Fruit fly (Drosophila melanogaster): ENCODE results near the gene Tnpo.

- no peak for TF ChIP-seq CG15710 (tag; optimal IDR thresholded peaks at IDR 0.05)
- no peak for TF ChIP-seq gl (tag; optimal IDR thresholded peaks at IDR 0.05)
- no peak for TF ChIP-seq CG9948 (tag; optimal IDR thresholded peaks at IDR 0.05)
- TF ChIP-seq Pif1B (GFP tag; optimal IDR thresholded peaks at IDR 0.05), result no peak
- no peak for TF ChIP-seq EcR (GFP tag; optimal IDR thresholded peaks at IDR 0.05)
- TF ChIP-seq CG10348 (GFP tag; IDR thresholded peaks at IDR 0.05), result no peak
- TF ChIP-seq CG34367 (tag; optimal IDR thresholded peaks at IDR 0.05), result no peak
- TF ChIP-seq Pif1A (GFP tag; optimal IDR thresholded peaks at IDR 0.05), result no peak
- TF ChIP-seq CG8301 (tag; optimal IDR thresholded peaks at IDR 0.05), result no peak
These were observed 30.7 kb upstream of the Tnpo start, which contains the start of gene Prdm13 for dm6 chr3L:6162483-6163128.

Data from whole organism, pupa.